Fruit fly (Drosophila melanogaster): ENCODE data around the gene CG5676.

dm6 chr2L:10292066-10292560 lies 36.4 kb upstream of the CG5676 start, which contains the start of gene Ufd4:
- no peak for TF ChIP-seq CG4496 (GFP tag; IDR thresholded peaks at IDR 0.05)
- no peak for TF ChIP-seq gl (tag; optimal IDR thresholded peaks at IDR 0.05)
- no peak; the same call in 1 of the 2 replicates for TF ChIP-seq Ets98B (GFP tag; IDR thresholded peaks at IDR 0.05)
- peak; percentile 66 for TF ChIP-seq CG32121 (GFP tag; IDR thresholded peaks at IDR 0.05)

All from whole organism, pupa.